Worm (Caenorhabditis elegans): ENCODE measurements around the gene C24H10.4.
A peak's percentile ranks its signal among the peaks of the same experiment; 100 is the strongest.

Gene C24H10.4

ce11 chrX:5022682-5023081 is 36.4 kb downstream of the C24H10.4 start (continued):
- TF ChIP-seq mep-1 (tag; optimal IDR thresholded peaks at IDR 0.05) = peak; percentile 49
- TF ChIP-seq nhr-20 (tag; optimal IDR thresholded peaks at IDR 0.05) = peak; percentile 68
- TF ChIP-seq ceh-63 (GFP tag; optimal IDR thresholded peaks at IDR 0.05) = no peak
- peak; percentile 63 for TF ChIP-seq nhr-19 (GFP tag; conservative IDR thresholded peaks at IDR 0.05)
- TF ChIP-seq dsc-1 (tag; optimal IDR thresholded peaks at IDR 0.05) = peak; percentile 63

- TF ChIP-seq snu-23 (GFP tag; optimal IDR thresholded peaks at IDR 0.05) (no peak), blmp-1 (tag; optimal IDR thresholded peaks at IDR 0.05) (peak; percentile 85), ceh-90 (tag; optimal IDR thresholded peaks at IDR 0.05) (no peak), dsc-1 (tag; optimal IDR thresholded peaks at IDR 0.05) (no peak)
Measured at ce11 chrX:5020996-5021395, 38.1 kb downstream of the C24H10.4 start, which contains the start of gene ZC449.2. ZC449.2 (plus strand) TSS chrX:5021285.

- peak; percentile 50 for TF ChIP-seq mep-1 (tag; optimal IDR thresholded peaks at IDR 0.05)
- peak; percentile 75 for TF ChIP-seq F16B12.6 (tag; optimal IDR thresholded peaks at IDR 0.05)
- TF ChIP-seq ceh-8 (GFP tag; optimal IDR thresholded peaks at IDR 0.05) = no peak
- TF ChIP-seq nhr-84 (tag; optimal IDR thresholded peaks at IDR 0.05) = no peak
- peak in 1 of 3 experiments; percentile 6 for TF ChIP-seq dpl-1 (GFP tag; optimal IDR thresholded peaks at IDR 0.05)
- peak; percentile 35 for TF ChIP-seq C16A3.4 (tag; optimal IDR thresholded peaks at IDR 0.05)
- peak; percentile 8 for TF ChIP-seq hpl-2 (GFP tag; optimal IDR thresholded peaks at IDR 0.05)
- TF ChIP-seq skn-1 (tag; optimal IDR thresholded peaks at IDR 0.05) = peak; percentile 46
- TF ChIP-seq nhr-76 (tag; optimal IDR thresholded peaks at IDR 0.05) = no peak
- peak; percentile 56 for TF ChIP-seq lin-14 (GFP tag; optimal IDR thresholded peaks at IDR 0.05)
- TF ChIP-seq fkh-10 (GFP tag; optimal IDR thresholded peaks at IDR 0.05) = no peak
- TF ChIP-seq nhr-71 (tag; optimal IDR thresholded peaks at IDR 0.05) = peak; percentile 37
- peak; percentile 47 for TF ChIP-seq snu-23 (GFP tag; optimal IDR thresholded peaks at IDR 0.05)
- peak; percentile 16 for TF ChIP-seq elt-2 (tag; optimal IDR thresholded peaks at IDR 0.05)
- TF ChIP-seq lsy-2 (tag; optimal IDR thresholded peaks at IDR 0.05) = peak in 1 of 2 experiments; percentile 45
- peak; percentile 30 for TF ChIP-seq blmp-1 (tag; optimal IDR thresholded peaks at IDR 0.05)
- TF ChIP-seq efl-1 (optimal IDR thresholded peaks at IDR 0.05) = peak in 1 of 2 experiments; percentile 44
- peak in 1 of 2 experiments; percentile 0 for TF ChIP-seq efl-1 (GFP tag; optimal IDR thresholded peaks at IDR 0.05 in 1 of 2)
- peak; percentile 18 for TF ChIP-seq swsn-7 (tag; optimal IDR thresholded peaks at IDR 0.05)
- TF ChIP-seq xbp-1 (tag; optimal IDR thresholded peaks at IDR 0.05) = peak; percentile 17
- peak; percentile 21 for TF ChIP-seq unc-130 (tag; optimal IDR thresholded peaks at IDR 0.05)
- TF ChIP-seq lin-35 (GFP tag; optimal IDR thresholded peaks at IDR 0.05) = peak in 1 of 2 experiments; percentile 49
- no peak for TF ChIP-seq ceh-82 (tag; optimal IDR thresholded peaks at IDR 0.05)
- no peak for TF ChIP-seq zag-1 (tag; optimal IDR thresholded peaks at IDR 0.05)
Measured at ce11 chrX:5018062-5018653, 40.9 kb downstream of the C24H10.4 start.

ce11 chrX:5017591-5017990 is 41.5 kb downstream of the C24H10.4 start, which contains the start of gene sek-3:
sek-3 (plus strand) TSS chrX:5017891.
- TF ChIP-seq sptf-1 (tag; optimal IDR thresholded peaks at IDR 0.05) (no peak), dsc-1 (tag; optimal IDR thresholded peaks at IDR 0.05) (no peak), lin-35 (GFP tag; optimal IDR thresholded peaks at IDR 0.05) (no peak), mab-9 (GFP tag; IDR thresholded peaks at IDR 0.05) (no peak), efl-1 (optimal IDR thresholded peaks at IDR 0.05) (no peak), efl-1 (GFP tag; optimal IDR thresholded peaks at IDR 0.05 in 1 of 2) (no peak), hpl-2 (GFP tag; optimal IDR thresholded peaks at IDR 0.05) (no peak), elt-3 (tag; optimal IDR thresholded peaks at IDR 0.05) (no peak), ceh-82 (tag; optimal IDR thresholded peaks at IDR 0.05) (no peak), nhr-90 (tag; optimal IDR thresholded peaks at IDR 0.05; ENCODE audit: poor library complexity) (no peak), tlp-1 (tag; optimal IDR thresholded peaks at IDR 0.05) (no peak), lsy-2 (tag; optimal IDR thresholded peaks at IDR 0.05) (no peak), tbx-2 (tag; optimal IDR thresholded peaks at IDR 0.05) (no peak), lin-14 (GFP tag; optimal IDR thresholded peaks at IDR 0.05) (no peak), isw-1 (GFP tag; IDR thresholded peaks at IDR 0.05) (no peak), fkh-10 (GFP tag; optimal IDR thresholded peaks at IDR 0.05) (no peak), pqm-1 (tag; optimal IDR thresholded peaks at IDR 0.05) (no peak), snpc-4 (tag; optimal IDR thresholded peaks at IDR 0.05) (no peak), nhr-12 (tag; optimal IDR thresholded peaks at IDR 0.05) (no peak), unc-30 (tag; optimal IDR thresholded peaks at IDR 0.05) (no peak), pag-3 (tag; optimal IDR thresholded peaks at IDR 0.05; ENCODE audit: borderline replicate concordance, insufficient read depth) (no peak)

Measured in whole organism, L1 larva.